Worm (Caenorhabditis elegans): ENCODE measurements around the gene pitr-5.

pitr-5 gene

ce11 chrV:7156079-7156478, 28.6 kb upstream of the pitr-5 start, which contains the start of gene F10D2.10:
F10D2.10 (minus strand) TSS chrV:7156179.
- TF ChIP-seq cog-1 (tag; optimal IDR thresholded peaks at IDR 0.05): no peak
- no peak for TF ChIP-seq T22C8.4 (GFP tag; IDR thresholded peaks at IDR 0.05)
- TF ChIP-seq flt-1 (GFP tag; IDR thresholded peaks at IDR 0.05): no peak
- no peak for TF ChIP-seq med-1 (GFP tag; optimal IDR thresholded peaks at IDR 0.05; ENCODE audit: insufficient read depth)
- TF ChIP-seq ref-1 (GFP tag; conservative IDR thresholded peaks at IDR 0.05): no peak
- TF ChIP-seq tab-1 (GFP tag; IDR thresholded peaks at IDR 0.05): no peak
- no peak for TF ChIP-seq ztf-23 (GFP tag; IDR thresholded peaks at IDR 0.05)
- no peak for TF ChIP-seq ztf-29 (GFP tag; IDR thresholded peaks at IDR 0.05)
- no peak for TF ChIP-seq klf-2 (GFP tag; conservative IDR thresholded peaks at IDR 0.05)

ce11 chrV:7157089-7157488, 27.6 kb upstream of the pitr-5 start, which contains the start of gene ugt-39:
ugt-39 (plus strand) TSS chrV:7157142.
- TF ChIP-seq ztf-23 (GFP tag; IDR thresholded peaks at IDR 0.05) (no peak), T22C8.4 (GFP tag; IDR thresholded peaks at IDR 0.05) (no peak), flt-1 (GFP tag; IDR thresholded peaks at IDR 0.05) (no peak), klf-2 (GFP tag; conservative IDR thresholded peaks at IDR 0.05) (no peak), cog-1 (tag; optimal IDR thresholded peaks at IDR 0.05) (no peak), med-1 (GFP tag; optimal IDR thresholded peaks at IDR 0.05; ENCODE audit: insufficient read depth) (no peak), ref-1 (GFP tag; conservative IDR thresholded peaks at IDR 0.05) (no peak), ztf-29 (GFP tag; IDR thresholded peaks at IDR 0.05) (no peak), tab-1 (GFP tag; IDR thresholded peaks at IDR 0.05) (no peak)

- TF ChIP-seq T22C8.4 (GFP tag; IDR thresholded peaks at IDR 0.05): no peak
- TF ChIP-seq ztf-29 (GFP tag; IDR thresholded peaks at IDR 0.05): no peak
- no peak for TF ChIP-seq med-1 (GFP tag; optimal IDR thresholded peaks at IDR 0.05; ENCODE audit: insufficient read depth)
- TF ChIP-seq flt-1 (GFP tag; IDR thresholded peaks at IDR 0.05): no peak
- no peak for TF ChIP-seq cog-1 (tag; optimal IDR thresholded peaks at IDR 0.05)
- no peak for TF ChIP-seq klf-2 (GFP tag; conservative IDR thresholded peaks at IDR 0.05)
- no peak for TF ChIP-seq ref-1 (GFP tag; conservative IDR thresholded peaks at IDR 0.05)
- no peak for TF ChIP-seq tab-1 (GFP tag; IDR thresholded peaks at IDR 0.05)
- TF ChIP-seq ztf-23 (GFP tag; IDR thresholded peaks at IDR 0.05): no peak
Observed at ce11 chrV:7159391-7159790, 25.3 kb upstream of the pitr-5 start, which contains the start of gene str-204. str-204 (plus strand) TSS chrV:7159691.

- no peak for TF ChIP-seq flt-1 (GFP tag; IDR thresholded peaks at IDR 0.05)
- TF ChIP-seq tab-1 (GFP tag; IDR thresholded peaks at IDR 0.05): no peak
- TF ChIP-seq T22C8.4 (GFP tag; IDR thresholded peaks at IDR 0.05): no peak
- no peak for TF ChIP-seq med-1 (GFP tag; optimal IDR thresholded peaks at IDR 0.05; ENCODE audit: insufficient read depth)
- no peak for TF ChIP-seq ztf-29 (GFP tag; IDR thresholded peaks at IDR 0.05)
- TF ChIP-seq klf-2 (GFP tag; conservative IDR thresholded peaks at IDR 0.05): no peak
- TF ChIP-seq ref-1 (GFP tag; conservative IDR thresholded peaks at IDR 0.05): no peak
- TF ChIP-seq ztf-23 (GFP tag; IDR thresholded peaks at IDR 0.05): no peak
- TF ChIP-seq cog-1 (tag; optimal IDR thresholded peaks at IDR 0.05): no peak
Observed at ce11 chrV:7163477-7164114, 21.1 kb upstream of the pitr-5 start, which contains the start of gene ugt-41. ugt-41 (minus strand) TSS chrV:7163595.

- TF ChIP-seq tab-1 (GFP tag; IDR thresholded peaks at IDR 0.05): no peak
- no peak for TF ChIP-seq ref-1 (GFP tag; conservative IDR thresholded peaks at IDR 0.05)
- TF ChIP-seq cog-1 (tag; optimal IDR thresholded peaks at IDR 0.05): no peak
- TF ChIP-seq flt-1 (GFP tag; IDR thresholded peaks at IDR 0.05): no peak
- TF ChIP-seq ztf-29 (GFP tag; IDR thresholded peaks at IDR 0.05): no peak
- TF ChIP-seq ztf-23 (GFP tag; IDR thresholded peaks at IDR 0.05): no peak
- no peak for TF ChIP-seq T22C8.4 (GFP tag; IDR thresholded peaks at IDR 0.05)
Observed at ce11 chrV:7164210-7164609, 20.4 kb upstream of the pitr-5 start, which contains the start of gene srh-83. srh-83 (plus strand) TSS chrV:7164510.

- no peak for TF ChIP-seq T22C8.4 (GFP tag; IDR thresholded peaks at IDR 0.05)
- TF ChIP-seq cog-1 (tag; optimal IDR thresholded peaks at IDR 0.05): no peak
- TF ChIP-seq tab-1 (GFP tag; IDR thresholded peaks at IDR 0.05): no peak
- no peak for TF ChIP-seq flt-1 (GFP tag; IDR thresholded peaks at IDR 0.05)
- TF ChIP-seq med-1 (GFP tag; optimal IDR thresholded peaks at IDR 0.05; ENCODE audit: insufficient read depth): no peak
- TF ChIP-seq ztf-29 (GFP tag; IDR thresholded peaks at IDR 0.05): no peak
Observed at ce11 chrV:7166709-7167108, 17.9 kb upstream of the pitr-5 start, which contains the start of gene ugt-36. ugt-36 (plus strand) TSS chrV:7167009.

ce11 chrV:7175201-7175600, 9.4 kb upstream of the pitr-5 start, which contains the start of gene lgc-39:
lgc-39 (plus strand) TSS chrV:7175501.
- TF ChIP-seq cog-1 (tag; optimal IDR thresholded peaks at IDR 0.05) (no peak), ref-1 (GFP tag; conservative IDR thresholded peaks at IDR 0.05) (no peak)

- TF ChIP-seq cog-1 (tag; optimal IDR thresholded peaks at IDR 0.05): no peak
- TF ChIP-seq flt-1 (GFP tag; IDR thresholded peaks at IDR 0.05): no peak
- no peak for TF ChIP-seq ref-1 (GFP tag; conservative IDR thresholded peaks at IDR 0.05)
- TF ChIP-seq ztf-23 (GFP tag; IDR thresholded peaks at IDR 0.05): no peak
- TF ChIP-seq ztf-29 (GFP tag; IDR thresholded peaks at IDR 0.05): no peak
- no peak for TF ChIP-seq T22C8.4 (GFP tag; IDR thresholded peaks at IDR 0.05)
- TF ChIP-seq klf-2 (GFP tag; conservative IDR thresholded peaks at IDR 0.05): no peak
- TF ChIP-seq med-1 (GFP tag; optimal IDR thresholded peaks at IDR 0.05; ENCODE audit: insufficient read depth): no peak
- TF ChIP-seq tab-1 (GFP tag; IDR thresholded peaks at IDR 0.05): no peak
Observed at ce11 chrV:7178843-7179242, 5.8 kb upstream of the pitr-5 start, which contains the start of gene cpsf-2. cpsf-2 (plus strand) TSS chrV:7179172.

ce11 chrV:7186599-7186998, 1.9 kb downstream of the pitr-5 start:
- no peak for TF ChIP-seq klf-2 (GFP tag; conservative IDR thresholded peaks at IDR 0.05)
- TF ChIP-seq tab-1 (GFP tag; IDR thresholded peaks at IDR 0.05): no peak
- no peak for TF ChIP-seq ref-1 (GFP tag; conservative IDR thresholded peaks at IDR 0.05)
- TF ChIP-seq T22C8.4 (GFP tag; IDR thresholded peaks at IDR 0.05): no peak
- TF ChIP-seq flt-1 (GFP tag; IDR thresholded peaks at IDR 0.05): no peak
- no peak for TF ChIP-seq cog-1 (tag; optimal IDR thresholded peaks at IDR 0.05)
- TF ChIP-seq ztf-23 (GFP tag; IDR thresholded peaks at IDR 0.05): no peak
- TF ChIP-seq ztf-29 (GFP tag; IDR thresholded peaks at IDR 0.05): no peak

ce11 chrV:7187295-7187694, 2.6 kb downstream of the pitr-5 start:
- no peak for TF ChIP-seq T22C8.4 (GFP tag; IDR thresholded peaks at IDR 0.05)
- no peak for TF ChIP-seq tab-1 (GFP tag; IDR thresholded peaks at IDR 0.05)
- TF ChIP-seq cog-1 (tag; optimal IDR thresholded peaks at IDR 0.05): no peak
- TF ChIP-seq ztf-23 (GFP tag; IDR thresholded peaks at IDR 0.05): no peak
- no peak for TF ChIP-seq flt-1 (GFP tag; IDR thresholded peaks at IDR 0.05)
- TF ChIP-seq ref-1 (GFP tag; conservative IDR thresholded peaks at IDR 0.05): no peak
- TF ChIP-seq klf-2 (GFP tag; conservative IDR thresholded peaks at IDR 0.05): no peak
- TF ChIP-seq med-1 (GFP tag; optimal IDR thresholded peaks at IDR 0.05; ENCODE audit: insufficient read depth): no peak
- TF ChIP-seq ztf-29 (GFP tag; IDR thresholded peaks at IDR 0.05): no peak
